Worm (Caenorhabditis elegans): Measurements from ENCODE around the gene R09D1.13.

ce11 chrII:9427644-9428043, 17.6 kb downstream of the R09D1.13 start, which contains the start of gene M176.5:
- TF ChIP-seq nhr-237 (tag; optimal IDR thresholded peaks at IDR 0.05) (no peak), jun-1 (tag; optimal IDR thresholded peaks at IDR 0.05) (no peak), zag-1 (tag; optimal IDR thresholded peaks at IDR 0.05) (no peak), unc-62 (GFP tag; optimal IDR thresholded peaks at IDR 0.05) (no peak), mep-1 (tag; optimal IDR thresholded peaks at IDR 0.05) (no peak), snpc-4 (tag; optimal IDR thresholded peaks at IDR 0.05) (no peak), isw-1 (GFP tag; IDR thresholded peaks at IDR 0.05) (no peak), swsn-7 (tag; optimal IDR thresholded peaks at IDR 0.05) (no peak), ztf-4 (tag; optimal IDR thresholded peaks at IDR 0.05) (no peak), mdl-1 (tag; optimal IDR thresholded peaks at IDR 0.05) (no peak)

Data from whole organism, L1 larva.